Worm (Caenorhabditis elegans): ENCODE data around the gene metl-9.

DNA sequence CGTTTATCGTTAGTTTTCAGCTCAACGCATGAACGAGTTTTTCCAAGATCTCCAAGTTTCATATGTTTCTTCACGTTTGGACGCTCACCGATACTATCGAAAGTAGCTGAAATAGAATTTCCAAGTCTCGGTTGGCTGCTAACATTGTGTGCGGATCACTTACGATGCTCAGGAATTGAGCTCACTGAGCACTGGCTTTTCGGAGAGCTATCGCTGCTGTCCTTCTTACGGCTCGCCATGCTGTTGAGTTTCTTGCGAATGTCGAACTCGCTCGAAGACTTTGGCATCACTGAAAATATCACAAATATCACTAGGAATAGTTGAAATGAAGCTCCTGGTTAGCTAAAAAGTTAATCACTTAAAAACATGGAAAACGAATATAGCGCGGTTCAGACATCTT, 27.1 kb downstream of the metl-9 start:
- TF ChIP-seq ama-1 (optimal IDR thresholded peaks at IDR 0.05) (no peak), B0310.2 (tag; optimal IDR thresholded peaks at IDR 0.05) (no peak), pes-1 (GFP tag; IDR thresholded peaks at IDR 0.05) (no peak)
